Worm (Caenorhabditis elegans): ENCODE results near the gene F22E5.2.
"Not testable (repeated sequence)": the region's sequence is repeated elsewhere in the genome, so short reads cannot be mapped to it uniquely, and the experiment has no call there.

F22E5.2 gene

DNA sequence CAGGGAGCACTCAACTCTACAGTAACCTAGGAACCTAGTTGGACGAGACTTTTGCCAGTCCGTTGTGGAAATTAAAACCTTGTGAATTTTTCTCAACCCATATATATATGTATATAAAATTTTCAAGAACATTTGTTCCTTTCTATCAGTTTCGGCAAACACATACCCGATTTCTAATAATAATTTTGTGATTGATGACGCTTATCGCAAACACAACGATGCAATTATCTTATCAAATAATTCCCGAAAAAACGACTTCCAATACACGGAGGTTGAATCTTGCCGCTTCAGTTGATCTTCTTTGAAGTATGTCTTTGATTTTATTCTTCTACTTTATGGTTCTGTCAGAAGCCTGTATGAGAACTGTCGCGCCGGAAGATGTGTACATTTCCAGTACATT, at the start of gene F22E5.2:
Gene F22E5.2, plus strand, starts transcription at position 301 of the 400 bp plus-strand sequence.
- TF ChIP-seq W03F9.2, him-1, dao-5 (tag; optimal IDR thresholded peaks at IDR 0.05): not testable (repeated sequence)

DNA sequence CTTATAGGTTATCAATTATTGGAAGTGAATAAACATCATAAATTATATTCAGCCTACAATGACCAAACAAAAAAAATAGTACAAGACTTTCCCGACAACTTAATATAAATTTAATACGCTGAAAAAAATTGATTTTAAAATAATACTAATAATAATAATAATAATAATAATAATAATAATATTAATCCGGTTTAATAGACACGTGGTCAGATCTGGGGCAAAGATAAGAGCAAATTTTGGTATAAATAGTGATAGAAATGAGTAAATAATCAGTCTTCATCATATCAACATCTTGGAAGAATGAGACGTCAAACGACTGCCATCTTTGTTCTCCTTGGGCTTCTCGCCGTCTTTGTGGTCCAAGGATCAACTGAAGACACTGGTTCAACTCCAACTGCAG, 48.5 kb upstream of the F22E5.2 start, which contains the start of gene msrp-5:
Gene msrp-5, plus strand, starts transcription at position 301 of the 400 bp plus-strand sequence.
- TF ChIP-seq W03F9.2, dao-5, him-1 (tag; optimal IDR thresholded peaks at IDR 0.05): not testable (repeated sequence)

DNA sequence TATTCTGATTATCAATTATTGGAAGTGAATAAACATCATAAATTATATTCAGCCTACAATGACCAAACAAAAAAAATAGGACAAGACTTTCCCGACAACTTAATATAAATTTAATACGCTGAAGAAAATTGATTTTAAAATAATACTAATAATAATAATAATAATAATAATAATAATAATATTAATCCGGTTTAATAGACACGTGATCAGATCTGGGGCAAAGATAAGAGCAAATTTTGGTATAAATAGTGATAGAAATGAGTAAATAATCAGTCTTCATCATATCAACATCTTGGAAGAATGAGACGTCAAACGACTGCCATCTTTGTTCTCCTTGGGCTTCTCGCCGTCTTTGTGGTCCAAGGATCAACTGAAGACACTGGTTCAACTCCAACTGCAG, 46.0 kb upstream of the F22E5.2 start, which contains the start of gene msrp-6:
Gene msrp-6, plus strand, starts transcription at position 301 of the 400 bp plus-strand sequence.
- TF ChIP-seq W03F9.2, dao-5, him-1 (tag; optimal IDR thresholded peaks at IDR 0.05): not testable (repeated sequence)

DNA sequence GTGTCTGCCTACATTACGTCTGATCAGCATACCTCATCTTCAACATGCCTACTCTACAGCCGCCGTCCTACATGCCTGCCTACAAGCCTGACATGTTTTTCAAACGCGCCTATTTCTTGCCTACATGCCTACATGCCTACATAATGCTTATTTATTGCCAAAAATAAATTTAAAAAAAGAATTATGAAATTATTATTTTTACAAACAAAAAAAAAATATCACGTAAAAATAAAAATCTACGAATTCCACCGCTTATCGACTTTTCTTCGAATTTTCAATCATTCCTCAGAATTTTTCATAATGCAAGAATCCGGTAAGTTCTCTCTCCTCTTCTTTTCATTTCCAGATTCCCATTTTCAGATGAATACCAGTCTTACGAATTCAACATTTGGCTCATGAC, 42.7 kb upstream of the F22E5.2 start, which contains the start of gene D2062.5:
Gene D2062.5, plus strand, starts transcription at position 301 of the 400 bp plus-strand sequence.
- no peak for TF ChIP-seq W03F9.2 (tag; optimal IDR thresholded peaks at IDR 0.05)
- no peak for TF ChIP-seq him-1 (tag; optimal IDR thresholded peaks at IDR 0.05)
- TF ChIP-seq dao-5 (tag; optimal IDR thresholded peaks at IDR 0.05) = no peak

DNA sequence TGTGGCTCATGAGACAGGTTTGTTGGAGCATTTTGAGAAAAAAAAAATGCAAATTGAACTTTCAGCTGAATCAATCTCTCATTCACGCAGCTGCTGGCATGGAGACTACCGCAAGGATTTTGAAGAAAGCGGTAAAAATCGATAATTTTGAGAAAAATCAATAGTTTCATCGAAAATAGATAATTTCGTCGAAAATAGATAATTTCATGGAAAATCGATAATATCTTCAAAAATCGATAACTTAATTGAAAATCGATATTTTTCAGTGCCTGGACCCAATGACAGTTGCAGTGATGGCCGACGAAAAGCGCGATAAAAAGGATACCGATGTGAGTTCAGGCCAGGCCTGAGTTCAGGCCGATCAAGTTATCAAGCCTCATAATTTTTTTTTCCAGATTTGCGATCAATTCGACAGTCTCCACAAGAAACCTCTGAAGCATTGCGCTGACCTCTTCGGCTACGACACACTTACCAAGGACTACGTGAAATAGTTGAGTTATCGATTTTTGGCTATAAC, 42.2 kb upstream of the F22E5.2 start, which contains the start of gene D2062.4:
Gene D2062.4, plus strand, starts transcription at position 467 of the 517 bp plus-strand sequence.
- TF ChIP-seq him-1, dao-5, W03F9.2 (tag; optimal IDR thresholded peaks at IDR 0.05): not testable (repeated sequence)

DNA sequence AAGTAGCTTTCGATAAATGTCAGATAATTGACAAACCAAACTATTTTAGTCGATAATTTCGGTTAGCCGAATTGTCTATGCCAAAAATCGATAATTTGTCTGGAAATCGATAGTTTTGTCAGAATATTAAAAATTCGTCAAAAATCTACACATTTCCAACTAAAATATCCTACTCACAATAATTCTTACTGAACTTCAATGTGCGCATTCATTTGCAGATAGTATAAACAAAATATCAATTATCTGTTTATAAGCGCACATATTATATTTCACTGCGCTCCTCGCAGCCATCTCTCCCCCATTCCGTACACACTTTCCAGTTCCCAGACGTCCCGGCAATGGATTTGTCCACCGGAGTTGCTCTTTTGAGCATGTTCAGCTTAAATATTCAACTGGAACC, 40.4 kb upstream of the F22E5.2 start, which contains the start of gene lgc-28:
Gene lgc-28, plus strand, starts transcription at position 301 of the 400 bp plus-strand sequence.
- TF ChIP-seq him-1 (tag; optimal IDR thresholded peaks at IDR 0.05) (no peak), W03F9.2 (tag; optimal IDR thresholded peaks at IDR 0.05) (no peak), dao-5 (tag; optimal IDR thresholded peaks at IDR 0.05) (no peak)

DNA sequence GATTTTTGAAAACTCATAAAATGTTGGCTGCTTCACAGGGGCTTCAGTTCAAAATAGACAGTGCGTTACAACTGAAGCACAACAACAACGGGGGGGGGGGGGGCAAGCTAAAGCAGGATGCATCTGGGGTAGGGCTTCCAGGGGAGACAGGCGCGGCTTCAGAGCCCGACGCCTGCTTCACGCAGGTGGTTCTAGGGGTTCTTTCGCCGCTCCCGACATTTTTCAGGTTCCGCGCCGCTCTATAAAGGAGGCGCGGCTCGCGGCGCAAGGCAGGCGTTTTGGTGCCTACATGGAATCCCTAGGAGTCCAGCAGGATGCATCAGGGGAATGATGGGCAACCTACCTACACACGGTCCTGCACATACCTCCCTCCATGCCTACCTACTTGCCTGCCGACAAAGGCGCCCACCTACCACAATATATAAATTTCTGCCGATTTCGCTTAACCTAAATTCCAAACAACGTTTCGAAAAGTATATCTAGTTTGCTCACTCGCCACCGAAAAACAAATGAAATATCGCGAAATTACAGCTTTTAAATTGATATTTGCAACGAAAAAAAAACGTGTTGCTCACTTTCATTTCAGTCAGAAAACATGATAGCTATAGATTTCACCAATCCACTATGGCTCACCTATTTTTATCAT, 37.9 kb upstream of the F22E5.2 start, which contains the start of gene sri-71:
Gene sri-71, plus strand, starts transcription at position 596 of the 646 bp plus-strand sequence.
- TF ChIP-seq him-1 (tag; optimal IDR thresholded peaks at IDR 0.05) (no peak), W03F9.2 (tag; optimal IDR thresholded peaks at IDR 0.05) (no peak), dao-5 (tag; optimal IDR thresholded peaks at IDR 0.05) (no peak)

DNA sequence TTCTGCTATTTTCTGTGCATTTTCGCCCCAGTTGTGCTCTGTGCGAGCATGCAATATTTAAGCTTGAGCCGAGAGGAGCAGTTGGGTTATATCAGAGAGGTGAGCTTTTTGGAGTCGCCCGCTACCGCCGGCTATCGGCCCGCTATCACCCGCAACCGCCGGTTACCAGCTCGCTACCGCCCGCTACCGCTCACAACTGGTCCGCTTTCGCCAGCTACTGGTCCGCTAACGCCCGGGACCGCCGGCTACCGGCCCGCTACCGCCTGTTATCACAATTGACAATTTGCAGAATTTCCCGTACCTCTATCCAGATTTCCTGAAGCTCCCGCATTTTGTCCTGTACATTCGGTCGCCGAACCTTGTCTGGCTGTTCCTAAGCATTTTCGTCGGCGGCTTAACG, 36.8 kb upstream of the F22E5.2 start:
- TF ChIP-seq him-1 (tag; optimal IDR thresholded peaks at IDR 0.05) (no peak), W03F9.2 (tag; optimal IDR thresholded peaks at IDR 0.05) (no peak), dao-5 (tag; optimal IDR thresholded peaks at IDR 0.05) (no peak)

DNA sequence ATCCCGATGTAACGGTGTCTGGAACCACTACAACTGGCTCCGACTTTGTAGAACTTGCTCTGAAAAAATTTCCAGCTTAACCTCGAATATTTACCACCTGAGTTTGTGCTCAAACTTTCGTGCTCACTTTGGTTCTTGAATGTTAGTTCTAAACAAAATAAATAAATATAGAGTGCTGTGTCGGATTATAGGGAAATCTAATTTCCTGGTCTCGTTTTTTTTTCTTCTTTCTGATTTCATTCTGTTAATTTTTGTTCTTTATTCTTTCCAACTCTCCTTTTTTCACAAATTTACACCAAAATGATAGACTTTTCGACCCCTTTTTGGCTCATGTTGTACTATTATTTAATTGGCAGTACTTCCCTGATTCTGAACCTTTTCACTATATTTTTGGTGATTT, 35.9 kb upstream of the F22E5.2 start, which contains the start of gene sri-37:
Gene sri-37, plus strand, starts transcription at position 301 of the 400 bp plus-strand sequence.
- TF ChIP-seq him-1 (tag; optimal IDR thresholded peaks at IDR 0.05) (no peak), dao-5 (tag; optimal IDR thresholded peaks at IDR 0.05) (no peak), W03F9.2 (tag; optimal IDR thresholded peaks at IDR 0.05) (no peak)

DNA sequence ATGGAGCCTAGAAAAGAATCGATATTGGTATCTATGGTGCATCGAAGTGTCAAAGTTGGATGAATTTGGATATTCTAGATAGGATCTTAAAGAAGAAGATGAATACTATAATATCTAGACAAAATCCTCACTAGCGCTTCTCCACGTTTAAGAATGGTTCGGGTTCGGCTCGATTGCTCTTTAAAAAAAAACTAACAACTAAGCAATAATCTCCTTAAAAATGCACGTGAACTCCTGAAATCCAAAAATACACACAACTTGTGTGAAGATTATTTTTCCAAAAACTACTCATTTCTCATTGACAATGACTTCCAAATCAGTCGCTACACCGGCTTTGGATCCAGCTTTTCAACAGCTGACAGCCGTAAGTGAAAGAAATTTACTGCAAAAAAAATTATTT, 34.0 kb upstream of the F22E5.2 start, which contains the start of gene D2062.1:
Gene D2062.1, plus strand, starts transcription at position 301 of the 400 bp plus-strand sequence.
- TF ChIP-seq dao-5 (tag; optimal IDR thresholded peaks at IDR 0.05) (no peak), him-1 (tag; optimal IDR thresholded peaks at IDR 0.05) (no peak), W03F9.2 (tag; optimal IDR thresholded peaks at IDR 0.05) (no peak)

DNA sequence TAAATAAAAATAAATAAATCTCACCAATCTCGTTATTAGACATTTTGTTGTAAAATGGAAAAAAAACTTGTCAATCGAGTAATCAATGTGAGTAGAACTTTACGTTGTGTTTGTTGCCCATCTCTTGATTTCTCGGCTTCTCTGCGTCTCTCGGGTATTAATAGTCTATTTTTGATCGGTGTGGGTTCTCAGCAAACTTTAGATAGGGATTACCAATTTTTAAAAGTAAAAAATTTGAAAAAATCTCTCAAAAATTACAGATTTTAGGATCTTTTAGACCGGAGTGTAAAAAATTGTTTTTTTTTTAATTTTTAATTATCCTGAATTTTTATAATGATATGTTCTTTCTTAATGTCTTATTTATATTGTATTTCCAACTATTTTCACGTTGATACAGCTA, 27.8 kb upstream of the F22E5.2 start, which contains the start of gene F22E5.21:
Gene F22E5.21, minus strand, starts transcription at position 101 of the 400 bp plus-strand sequence.
- TF ChIP-seq dao-5 (tag; optimal IDR thresholded peaks at IDR 0.05) = no peak

DNA sequence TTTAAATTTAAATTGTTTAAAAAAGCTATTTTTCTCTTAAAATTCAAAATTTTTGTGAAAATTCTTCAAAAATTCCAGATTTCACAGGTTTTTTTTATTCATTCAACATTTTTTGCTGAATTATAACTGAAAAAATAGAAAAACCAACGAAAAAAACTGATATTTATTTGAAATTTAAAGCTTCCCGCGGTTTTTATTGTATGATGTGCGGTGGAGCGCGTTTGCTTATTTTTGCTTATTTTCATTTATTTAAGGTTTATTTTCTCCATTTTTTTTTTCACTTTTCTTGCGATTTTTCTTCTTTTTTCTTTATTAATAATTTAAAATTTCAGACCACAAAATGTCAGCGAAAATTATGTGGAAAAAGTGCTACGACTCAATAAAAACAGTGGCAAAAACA, 27.1 kb upstream of the F22E5.2 start, which contains the start of gene F22E5.9:
Gene F22E5.9, plus strand, starts transcription at position 327 of the 400 bp plus-strand sequence.
- no peak for TF ChIP-seq W03F9.2 (tag; optimal IDR thresholded peaks at IDR 0.05)
- TF ChIP-seq dao-5 (tag; optimal IDR thresholded peaks at IDR 0.05) = no peak
- TF ChIP-seq him-1 (tag; optimal IDR thresholded peaks at IDR 0.05) = no peak

DNA sequence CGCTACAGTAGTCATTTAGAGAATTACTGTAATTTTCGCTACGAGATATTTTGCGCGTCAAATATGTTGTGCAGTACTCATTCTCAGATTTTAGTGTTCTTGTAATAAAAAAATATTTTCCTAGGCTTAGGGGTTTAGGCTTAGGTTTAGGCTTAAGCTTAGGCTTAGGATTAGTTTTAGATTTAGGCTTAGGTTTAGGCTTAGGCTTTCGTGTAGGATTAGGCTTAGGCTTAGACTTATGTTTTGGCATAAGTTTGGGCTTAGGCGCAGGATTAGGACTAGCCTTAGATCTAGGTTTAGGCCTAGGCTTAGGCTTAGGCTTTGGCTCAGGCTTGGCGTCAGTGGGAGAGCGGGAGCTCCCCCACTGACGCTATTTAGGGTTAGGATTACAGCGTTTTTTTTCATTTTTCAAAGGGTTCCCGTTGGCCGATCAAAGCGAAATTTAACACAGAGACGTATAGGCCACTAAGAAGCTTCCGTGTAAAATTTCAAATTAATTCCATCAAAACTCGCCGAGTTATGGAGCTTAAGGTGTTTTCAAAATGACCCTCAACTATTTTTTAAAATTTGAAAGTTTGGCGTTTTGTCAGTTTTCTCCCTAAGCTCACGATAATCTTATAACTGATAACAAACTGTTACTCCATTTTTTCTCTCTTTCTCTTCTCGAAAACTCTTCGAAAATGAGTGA, 25.6 kb upstream of the F22E5.2 start, which contains the start of gene F22E5.8:
Gene F22E5.8, plus strand, starts transcription at position 638 of the 688 bp plus-strand sequence.
- TF ChIP-seq W03F9.2, him-1, dao-5 (tag; optimal IDR thresholded peaks at IDR 0.05): not testable (repeated sequence)

Measured in whole organism, L4/young adult.